Fruit fly (Drosophila melanogaster) whole organism, wandering third instar larva: ENCODE data around the gene Tsp66E.

Experiments
- Abd-B ChIP-seq: fragments of >200 bp; optimal IDR thresholded peaks from 2 replicates; lab custom pipeline; 2017; ENCODE audit warnings: missing biosample characterization, missing genetic modification characterization
- CG32264 ChIP-seq: fragments of 200-800 bp; sonication (Bioruptor generic); optimal IDR thresholded peaks from 2 replicates; lab custom pipeline; 2016; ENCODE audit warnings: missing biosample characterization, missing genetic modification characterization
- CG9705 ChIP-seq: fragments of 200-800 bp; sonication (Bioruptor generic); optimal IDR thresholded peaks from 2 replicates; lab custom pipeline; 2018; ENCODE audit warnings: missing biosample characterization, mild to moderate bottlenecking, missing genetic modification characterization
- CrebA ChIP-seq: fragments of 200-800 bp; sonication (Bioruptor generic); optimal IDR thresholded peaks from 2 replicates; lab custom pipeline; 2016; ENCODE audit warnings: missing biosample characterization, mild to moderate bottlenecking, missing genetic modification characterization, borderline replicate concordance
- Dfd ChIP-seq: fragments of >200 bp; optimal IDR thresholded peaks from 2 replicates; lab custom pipeline; 2017; ENCODE audit warnings: missing biosample characterization, missing genetic modification characterization
- Dif ChIP-seq: fragments of 200-275, 200-300 bp; sonication (Bioruptor generic); optimal IDR thresholded peaks from 2 replicates; lab custom pipeline; 2018; ENCODE audit warnings: missing biosample characterization, missing genetic modification characterization; ENCODE audit not compliant: partially characterized antibody
- HLH106 ChIP-seq: fragments of 200-800 bp; optimal IDR thresholded peaks from 3 replicates; lab custom pipeline; 2019; ENCODE audit warnings: missing biosample characterization, mild to moderate bottlenecking, missing genetic modification characterization, moderate library complexity
- Hnf4 ChIP-seq: fragments of 200-800 bp; sonication (Bioruptor generic); optimal IDR thresholded peaks from 2 replicates; lab custom pipeline; 2016; ENCODE audit warnings: missing biosample characterization, mild to moderate bottlenecking, missing genetic modification characterization
- Hr83 ChIP-seq: fragments of 200-300 bp; sonication (Bioruptor generic); optimal IDR thresholded peaks from 2 replicates; lab custom pipeline; 2016; ENCODE audit warnings: missing biosample characterization, mild to moderate bottlenecking, missing genetic modification characterization, moderate library complexity; ENCODE audit not compliant: poor library complexity, severe bottlenecking
- Jra ChIP-seq: sonication (Bioruptor generic); optimal IDR thresholded peaks from 2 replicates; lab custom pipeline; 2016; ENCODE audit warnings: missing biosample characterization, missing genetic modification characterization
- Mio ChIP-seq: sonication (Bioruptor generic); optimal IDR thresholded peaks from 2 replicates; lab custom pipeline; 2016; ENCODE audit warnings: missing biosample characterization, missing genetic modification characterization
- Myc ChIP-seq: fragments of >200 bp; optimal IDR thresholded peaks from 2 replicates; lab custom pipeline; 2017
- N ChIP-seq: fragments of >200 bp; optimal IDR thresholded peaks from 2 replicates; lab custom pipeline; 2018; ENCODE audit warnings: missing biosample characterization, missing external identifiers, missing genetic modification characterization
- OdsH ChIP-seq: fragments of 200-800 bp; sonication (Bioruptor generic); optimal IDR thresholded peaks from 2 replicates; lab custom pipeline; 2016; ENCODE audit warnings: missing biosample characterization, mild to moderate bottlenecking, missing genetic modification characterization
- Sp1 ChIP-seq: fragments of 200-800 bp; sonication (Bioruptor generic); optimal IDR thresholded peaks from 3 replicates; lab custom pipeline; 2019; ENCODE audit warnings: missing biosample characterization, mild to moderate bottlenecking, missing genetic modification characterization, moderate library complexity
- Vsx2 ChIP-seq: fragments of 200-300, 225-300 bp; sonication (Bioruptor generic); optimal IDR thresholded peaks from 2 replicates; lab custom pipeline; 2018; ENCODE audit warnings: missing biosample characterization, missing genetic modification characterization; ENCODE audit not compliant: partially characterized antibody
- br ChIP-seq: fragments of 200-800 bp; sonication (Bioruptor generic); optimal IDR thresholded peaks from 2 replicates; lab custom pipeline; 2016; ENCODE audit warnings: missing biosample characterization, missing genetic modification characterization
- brk ChIP-seq: fragments of 200-800 bp; sonication (Bioruptor generic); optimal IDR thresholded peaks from 2 replicates; lab custom pipeline; 2016; ENCODE audit warnings: missing biosample characterization, mild to moderate bottlenecking, missing genetic modification characterization
- dmrt93B ChIP-seq: fragments of 200-800 bp; sonication (Bioruptor generic); optimal IDR thresholded peaks from 2 replicates; lab custom pipeline; 2018; ENCODE audit warnings: missing biosample characterization, mild to moderate bottlenecking, missing genetic modification characterization
- dsf ChIP-seq: sonication (Bioruptor generic); optimal IDR thresholded peaks from 2 replicates; lab custom pipeline; 2016; ENCODE audit warnings: missing biosample characterization, missing genetic modification characterization, borderline replicate concordance
- ey ChIP-seq: fragments of 200-800 bp; sonication (Bioruptor generic); optimal IDR thresholded peaks from 2 replicates; lab custom pipeline; 2016; ENCODE audit warnings: missing biosample characterization, missing genetic modification characterization
- foxo ChIP-seq, 2 experiments: fragments of 200-800 bp; sonication (Bioruptor generic); optimal IDR thresholded peaks; 2 replicates in 1 of 2; 3 replicates in 1 of 2; lab custom pipeline; 2016 to 2017; ENCODE audit warnings: missing biosample characterization in 2 of 2, missing genetic modification characterization in 2 of 2
- fru ChIP-seq: fragments of 200-800 bp; sonication (Bioruptor generic); optimal IDR thresholded peaks from 3 replicates; lab custom pipeline; 2016; ENCODE audit warnings: missing biosample characterization, mild to moderate bottlenecking, missing genetic modification characterization
- h ChIP-seq: fragments of 200-800 bp; sonication (Bioruptor generic); optimal IDR thresholded peaks from 3 replicates; lab custom pipeline; 2016; ENCODE audit warnings: missing biosample characterization, mild to moderate bottlenecking, missing genetic modification characterization
- jim ChIP-seq: fragments of 175-275, 200-325 bp; sonication (Bioruptor generic); optimal IDR thresholded peaks from 2 replicates; lab custom pipeline; 2016; ENCODE audit warnings: missing biosample characterization, mild to moderate bottlenecking, missing genetic modification characterization
- lola ChIP-seq: fragments of >200 bp; optimal IDR thresholded peaks from 2 replicates; lab custom pipeline; 2017; ENCODE audit warnings: missing biosample characterization, missing genetic modification characterization
- psq ChIP-seq: fragments of 200-800 bp; sonication (Bioruptor generic); optimal IDR thresholded peaks from 3 replicates; lab custom pipeline; 2017; ENCODE audit warnings: missing biosample characterization, mild to moderate bottlenecking, missing genetic modification characterization, moderate library complexity
- rgr ChIP-seq: fragments of 200-800 bp; sonication (Bioruptor generic); optimal IDR thresholded peaks from 3 replicates; lab custom pipeline; 2016; ENCODE audit warnings: missing biosample characterization, mild to moderate bottlenecking, missing genetic modification characterization
- sage ChIP-seq: fragments of 200-800 bp; sonication (Bioruptor generic); optimal IDR thresholded peaks from 2 replicates; lab custom pipeline; 2016; ENCODE audit warnings: missing biosample characterization, mild to moderate bottlenecking, missing genetic modification characterization
- usp ChIP-seq: fragments of >200 bp; optimal IDR thresholded peaks from 2 replicates; lab custom pipeline; 2017; ENCODE audit warnings: missing biosample characterization, missing genetic modification characterization
- woc ChIP-seq: sonication (Bioruptor generic); optimal IDR thresholded peaks from 2 replicates; lab custom pipeline; 2016; ENCODE audit warnings: missing biosample characterization, mild to moderate bottlenecking, missing genetic modification characterization

The Tsp66E gene

dm6 chr3L:8888533-8888932, 23.8 kb upstream of the Tsp66E start, which contains the start of gene CG43169:
CG43169 (minus strand) TSS chr3L:8888633.
- TF ChIP-seq Mio, result no peak
- no peak for TF ChIP-seq OdsH (GFP tag; lab: Kevin White, UChicago)
- no peak for TF ChIP-seq Sp1 (GFP tag; lab: Kevin White, UChicago)
- no peak for TF ChIP-seq woc
- TF ChIP-seq HLH106 (tag; lab: Kevin White, UChicago), result no peak
- no peak for TF ChIP-seq lola
- TF ChIP-seq ey (GFP tag; lab: Kevin White, UChicago), result no peak
- TF ChIP-seq CG9705 (GFP tag; lab: Kevin White, UChicago), result no peak
- TF ChIP-seq Dfd (GFP tag; lab: Kevin White, UChicago), result no peak
- no peak for TF ChIP-seq fru (GFP tag; lab: Kevin White, UChicago)
- TF ChIP-seq Jra, result no peak
- no peak for TF ChIP-seq N
- no peak for TF ChIP-seq CG32264 (GFP tag; lab: Kevin White, UChicago)
- TF ChIP-seq, all 38 proteins: peak for 0

- TF ChIP-seq Sp1 (GFP tag; lab: Kevin White, UChicago) (no peak), usp (GFP tag; lab: Kevin White, UChicago) (no peak), Myc (peak; percentile 87), Abd-B (GFP tag; lab: Kevin White, UChicago) (no peak), jim (GFP tag; lab: Kevin White, UChicago) (no peak), HLH106 (tag; lab: Kevin White, UChicago) (no peak), sage (GFP tag; lab: Kevin White, UChicago) (no peak), Mio (no peak)
Observed at dm6 chr3L:8891167-8891618, 21.1 kb upstream of the Tsp66E start, which contains the start of gene Mcm7. Mcm7 (plus strand) TSS chr3L:8891596.

- TF ChIP-seq brk (GFP tag; lab: Kevin White, UChicago) (no peak), dsf (GFP tag; lab: Kevin White, UChicago) (no peak), usp (GFP tag; lab: Kevin White, UChicago) (no peak), CG9705 (GFP tag; lab: Kevin White, UChicago) (no peak), Sp1 (GFP tag; lab: Kevin White, UChicago) (no peak)
Observed at dm6 chr3L:8905100-8905499, 7.2 kb upstream of the Tsp66E start, which contains the start of gene TrpA1. TrpA1 (minus strand) TSS chr3L:8905200.

dm6 chr3L:8913537-8914108, 1.3 kb downstream of the Tsp66E start:
- TF ChIP-seq OdsH (GFP tag; lab: Kevin White, UChicago) (peak; percentile 63), rgr (GFP tag; lab: Kevin White, UChicago) (peak; percentile 18), CrebA (GFP tag; lab: Kevin White, UChicago) (no peak), br (peak; percentile 62), Abd-B (GFP tag; lab: Kevin White, UChicago) (no peak), N (no peak), Hr83 (GFP tag; lab: Kevin White, UChicago) (no peak), h (GFP tag; lab: Kevin White, UChicago) (peak; percentile 56), Sp1 (GFP tag; lab: Kevin White, UChicago) (peak; percentile 62), Dif (GFP tag; lab: Kevin White, UChicago) (peak; percentile 44), psq (GFP tag; lab: Kevin White, UChicago) (peak; percentile 76), ey (GFP tag; lab: Kevin White, UChicago) (peak; percentile 69), foxo (GFP tag; optimal IDR thresholded peaks at IDR 0.05; lab: Kevin White, UChicago) (peak in 1 of 2 experiments; percentile 72), Vsx2 (GFP tag; lab: Kevin White, UChicago) (no peak), fru (GFP tag; lab: Kevin White, UChicago) (peak; percentile 79), Jra (peak; percentile 40), CG9705 (GFP tag; lab: Kevin White, UChicago) (no peak), dmrt93B (GFP tag; lab: Kevin White, UChicago) (peak; percentile 51), Hnf4 (GFP tag; lab: Kevin White, UChicago) (peak; percentile 29), usp (GFP tag; lab: Kevin White, UChicago) (no peak), woc (peak; percentile 77), HLH106 (tag; lab: Kevin White, UChicago) (peak; percentile 36)
